Worm (Caenorhabditis elegans) whole organism, L2 larva: ENCODE data around the gene K08E7.4.

Source experiments
- nhr-237 ChIP-seq: fragments of 150-350 bp; optimal IDR thresholded peaks from 2 replicates; lab custom pipeline; 2014; ENCODE audit warnings: missing biosample characterization, missing genetic modification characterization
- nhr-25 ChIP-seq: fragments of 150-350 bp; sonication (generic microtip); optimal IDR thresholded peaks from 3 replicates; lab custom pipeline; 2014; ENCODE audit warnings: missing biosample characterization, missing genetic modification characterization

ce11 chrIV:12570546-12570945, 401 bp downstream of the K08E7.4 start:
- TF ChIP-seq nhr-237 (no peak), nhr-25 (no peak)
